1 fruit fly cellular context compared by ENCODE assay signal in the genomic region with DNA sequence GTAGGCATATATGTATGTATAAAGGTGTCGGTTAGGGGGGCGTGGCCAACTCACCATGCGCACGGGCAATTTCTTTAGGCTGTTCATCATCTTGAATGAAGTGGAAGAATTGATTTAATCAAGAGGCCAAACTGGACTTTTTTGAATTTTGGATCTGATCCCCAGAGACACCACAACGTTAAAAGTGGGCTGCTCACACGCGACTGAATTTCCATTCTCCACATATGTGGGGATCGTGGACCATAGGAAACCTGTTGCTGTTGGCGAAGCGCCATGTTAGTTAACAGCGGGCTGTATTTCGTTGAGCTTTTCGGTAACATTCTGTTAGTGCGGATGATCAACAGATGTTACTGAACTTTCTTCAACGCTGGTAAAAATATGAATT.
TF ChIP-seq lines count a peak whose summit lies in the region.

A gene (minus strand): TSS at position 208 of the 385 bp plus-strand sequence.

TF ChIP-seq in whole organism, embryonic, 481 proteins besides CTCF, POLR2A, EP300 and RAD21 (continued from another document):
- TF ChIP-seq CG13775 (GFP tag; optimal IDR thresholded peaks at IDR 0.05; lab: Kevin White, UChicago) (no peak), ato (GFP tag; IDR thresholded peaks at IDR 0.05; lab: Robert Waterston, UW; ENCODE audit: partially characterized antibody) (0 out of 2 replicates have a peak, but pooled peaks have one; percentile 41), az2 (GFP tag; optimal IDR thresholded peaks at IDR 0.05; lab: Kevin White, UChicago) (no peak), CG15073 (GFP tag; optimal IDR thresholded peaks at IDR 0.05; lab: Kevin White, UChicago) (no peak), Dfd (GFP tag; optimal IDR thresholded peaks at IDR 0.05; lab: Kevin White, UChicago) (no peak), HLH4C (GFP tag; IDR thresholded peaks at IDR 0.05; lab: Robert Waterston, UW; ENCODE audit: partially characterized antibody) (no peak), Atf3 (GFP tag; optimal IDR thresholded peaks at IDR 0.05; lab: Kevin White, UChicago) (no peak), tup (GFP tag; optimal IDR thresholded peaks at IDR 0.05; lab: Kevin White, UChicago) (no peak), CG18011 (GFP tag; optimal IDR thresholded peaks at IDR 0.05; lab: Kevin White, UChicago) (peak; percentile 19), H15 (GFP tag; IDR thresholded peaks at IDR 0.05; lab: Robert Waterston, UW) (no peak), CG43689 (GFP tag; IDR thresholded peaks at IDR 0.05; lab: Robert Waterston, UW) (no peak), CG10431 (GFP tag; optimal IDR thresholded peaks at IDR 0.05; lab: Kevin White, UChicago) (no peak), ara (GFP tag; IDR thresholded peaks at IDR 0.05; lab: Robert Waterston, UW) (no peak), MESR4 (GFP tag; optimal IDR thresholded peaks at IDR 0.05; lab: Kevin White, UChicago) (peak; percentile 42), Ptx1 (GFP tag; IDR thresholded peaks at IDR 0.05; lab: Robert Waterston, UW) (no peak), CHES-1-like (GFP tag; optimal IDR thresholded peaks at IDR 0.05; lab: Kevin White, UChicago) (peak; percentile 28), sens-2 (GFP tag; IDR thresholded peaks at IDR 0.05; lab: Robert Waterston, UW) (no peak), CG2678 (tag; optimal IDR thresholded peaks at IDR 0.05; lab: Kevin White, UChicago) (peak; percentile 28), CG1233 (GFP tag; optimal IDR thresholded peaks at IDR 0.05; lab: Kevin White, UChicago) (peak; percentile 5), CG7357 (GFP tag; IDR thresholded peaks at IDR 0.05; lab: Robert Waterston, UW) (no peak), slp2 (GFP tag; optimal IDR thresholded peaks at IDR 0.05; lab: Kevin White, UChicago) (no peak), seq (GFP tag; IDR thresholded peaks at IDR 0.05; lab: Robert Waterston, UW) (no peak), Gsc (GFP tag; IDR thresholded peaks at IDR 0.05; lab: Robert Waterston, UW) (no peak), Stat92E (GFP tag; optimal IDR thresholded peaks at IDR 0.05; lab: Kevin White, UChicago) (peak in 1 of 3 experiments; percentile 23), CG8089 (GFP tag; optimal IDR thresholded peaks at IDR 0.05; lab: Kevin White, UChicago) (no peak), Ssrp (tag; optimal IDR thresholded peaks at IDR 0.05; lab: Kevin White, UChicago) (no peak), CG2889 (GFP tag; IDR thresholded peaks at IDR 0.05; lab: Robert Waterston, UW) (no peak), Hsf (GFP tag; optimal IDR thresholded peaks at IDR 0.05; lab: Kevin White, UChicago) (no peak), disco-r (GFP tag; optimal IDR thresholded peaks at IDR 0.05; lab: Kevin White, UChicago) (no peak), YL-1 (GFP tag; optimal IDR thresholded peaks at IDR 0.05; lab: Kevin White, UChicago) (peak; percentile 9), D (optimal IDR thresholded peaks at IDR 0.05; lab: Kevin White, UChicago) (no peak), D (GFP tag; optimal IDR thresholded peaks at IDR 0.05; lab: Kevin White, UChicago) (no peak), CG11398 (GFP tag; optimal IDR thresholded peaks at IDR 0.05; lab: Kevin White, UChicago) (no peak)
